Worm (Caenorhabditis elegans) whole organism, L4/young adult: ENCODE measurements around the gene asps-1.

Source experiments
- dao-5 ChIP-seq: sonication (generic microtip); optimal IDR thresholded peaks from 2 replicates; lab custom pipeline; 2016; ENCODE audit warnings: missing genotype, missing genetic modification characterization, moderate library complexity, missing compliant biosample characterization
- him-1 ChIP-seq: sonication (generic microtip); optimal IDR thresholded peaks from 2 replicates; lab custom pipeline; 2016; ENCODE audit warnings: missing genotype, missing genetic modification reagents, missing genetic modification characterization, missing compliant biosample characterization

ce11 chrV:10292819-10293357 lies 24.3 kb downstream of the asps-1 start, which contains the start of gene col-149:
- TF ChIP-seq dao-5 (tag; lab: Kevin White, UChicago) (no peak), him-1 (tag; lab: Kevin White, UChicago) (no peak)
